ENCODE assay signal across 6 worm cellular contexts in the genomic region with DNA sequence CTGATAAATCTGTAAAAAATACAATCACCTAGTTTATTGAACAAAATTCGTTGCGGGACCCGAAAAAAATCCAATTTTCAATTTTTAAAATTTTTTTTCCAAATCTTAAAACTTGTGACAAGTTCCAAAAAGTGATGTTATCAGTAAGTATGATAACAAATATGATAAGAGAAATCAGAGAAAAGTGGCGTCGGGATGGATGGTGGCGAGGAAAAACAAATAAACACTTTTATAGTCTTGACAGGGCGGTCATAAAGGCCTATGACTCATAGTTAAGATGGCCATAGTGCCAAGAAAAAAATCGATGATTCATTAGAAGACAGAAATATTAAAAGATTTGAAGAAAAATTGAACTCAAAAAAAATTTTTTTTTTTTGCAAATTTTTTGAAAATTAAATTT.
TF ChIP-seq lines count a peak whose summit lies in the region.

No protein-coding gene starts in this region.

TF ChIP-seq in whole organism, L1 larva, 84 proteins besides CTCF, POLR2A, EP300 and RAD21 (continues in another document):
- TF ChIP-seq hlh-4 (tag; optimal IDR thresholded peaks at IDR 0.05; lab: Kevin White, UChicago) (no peak), ztf-4 (tag; optimal IDR thresholded peaks at IDR 0.05; lab: Kevin White, UChicago) (no peak), ztf-11 (tag; optimal IDR thresholded peaks at IDR 0.05; lab: Kevin White, UChicago) (no peak), Y116A8C.19 (tag; optimal IDR thresholded peaks at IDR 0.05; lab: Kevin White, UChicago; ENCODE audit: borderline replicate concordance) (no peak), ces-1 (GFP tag; optimal IDR thresholded peaks at IDR 0.05; lab: Kevin White, UChicago) (no peak), lin-35 (GFP tag; optimal IDR thresholded peaks at IDR 0.05; lab: Kevin White, UChicago) (peak in 1 of 2 experiments; percentile 44), lin-14 (GFP tag; optimal IDR thresholded peaks at IDR 0.05; lab: Kevin White, UChicago) (peak; percentile 58), fos-1 (tag; optimal IDR thresholded peaks at IDR 0.05; lab: Kevin White, UChicago) (peak; percentile 23), nhr-71 (tag; optimal IDR thresholded peaks at IDR 0.05; lab: Kevin White, UChicago) (peak; percentile 23), C34B4.2 (tag; optimal IDR thresholded peaks at IDR 0.05; lab: Kevin White, UChicago) (no peak), nhr-20 (tag; optimal IDR thresholded peaks at IDR 0.05; lab: Kevin White, UChicago) (peak; percentile 28), ceh-8 (GFP tag; optimal IDR thresholded peaks at IDR 0.05; lab: Kevin White, UChicago) (no peak), F16B12.6 (tag; optimal IDR thresholded peaks at IDR 0.05; lab: Kevin White, UChicago) (no peak), egl-13 (tag; optimal IDR thresholded peaks at IDR 0.05; lab: Kevin White, UChicago) (no peak)

TF ChIP-seq in whole organism, L2 larva, 48 proteins besides CTCF, POLR2A, EP300 and RAD21 (continues in another document):
- no peak for TF ChIP-seq unc-39 (tag; optimal IDR thresholded peaks at IDR 0.05; lab: Kevin White, UChicago)
- no peak for TF ChIP-seq unc-62 (GFP tag; optimal IDR thresholded peaks at IDR 0.05; lab: Kevin White, UChicago)
- no peak for TF ChIP-seq nhr-25 (tag; optimal IDR thresholded peaks at IDR 0.05; lab: Kevin White, UChicago)
- TF ChIP-seq aly-2 (tag; optimal IDR thresholded peaks at IDR 0.05; lab: Kevin White, UChicago), result no peak
- TF ChIP-seq mab-5 (tag; optimal IDR thresholded peaks at IDR 0.05; lab: Kevin White, UChicago), result no peak
- no peak for TF ChIP-seq lin-39 (tag; optimal IDR thresholded peaks at IDR 0.05; lab: Kevin White, UChicago)
- peak; percentile 2 for TF ChIP-seq crh-2 (tag; optimal IDR thresholded peaks at IDR 0.05; lab: Kevin White, UChicago)
- no peak for TF ChIP-seq nhr-23 (tag; optimal IDR thresholded peaks at IDR 0.05; lab: Kevin White, UChicago)
- TF ChIP-seq lin-11 (tag; optimal IDR thresholded peaks at IDR 0.05; lab: Kevin White, UChicago), result no peak
- TF ChIP-seq mbf-1 (tag; optimal IDR thresholded peaks at IDR 0.05; lab: Kevin White, UChicago), result no peak
- no peak for TF ChIP-seq nhr-12 (tag; optimal IDR thresholded peaks at IDR 0.05; lab: Kevin White, UChicago)
- peak; percentile 30 for TF ChIP-seq sma-9 (GFP tag; optimal IDR thresholded peaks at IDR 0.05; lab: Kevin White, UChicago)
- TF ChIP-seq sma-9 (tag; optimal IDR thresholded peaks at IDR 0.05; lab: Kevin White, UChicago), result no peak
- TF ChIP-seq nhr-129 (tag; optimal IDR thresholded peaks at IDR 0.05; lab: Kevin White, UChicago), result no peak
- TF ChIP-seq sma-3 (GFP tag; optimal IDR thresholded peaks at IDR 0.05; lab: Kevin White, UChicago), result peak; percentile 25
- TF ChIP-seq ama-1 (optimal IDR thresholded peaks at IDR 0.05; lab: Kevin White, UChicago), result no peak

TF ChIP-seq in whole organism, L3 larva, 47 proteins besides CTCF, POLR2A, EP300 and RAD21:
- TF ChIP-seq snpc-4 (tag; optimal IDR thresholded peaks at IDR 0.05; lab: Kevin White, UChicago) (peak; percentile 3), lsy-12 (tag; optimal IDR thresholded peaks at IDR 0.05; lab: Kevin White, UChicago) (no peak), elt-2 (tag; optimal IDR thresholded peaks at IDR 0.05; lab: Kevin White, UChicago) (peak; percentile 84), pqm-1 (tag; optimal IDR thresholded peaks at IDR 0.05; lab: Kevin White, UChicago) (peak; percentile 92), pha-4 (tag; optimal IDR thresholded peaks at IDR 0.05; lab: Kevin White, UChicago) (peak; percentile 87), jun-1 (tag; optimal IDR thresholded peaks at IDR 0.05; lab: Kevin White, UChicago) (peak; percentile 70), unc-39 (tag; optimal IDR thresholded peaks at IDR 0.05; lab: Kevin White, UChicago) (no peak), ceh-28 (tag; optimal IDR thresholded peaks at IDR 0.05; lab: Kevin White, UChicago) (no peak), nhr-237 (tag; optimal IDR thresholded peaks at IDR 0.05; lab: Kevin White, UChicago) (no peak), nhr-12 (tag; optimal IDR thresholded peaks at IDR 0.05; lab: Kevin White, UChicago) (no peak)
TF ChIP-seq in whole organism, L3 larva: peak in this region for 5.

TF ChIP-seq in whole organism, L4 larva, 104 proteins besides CTCF, POLR2A, EP300 and RAD21 (continues in another document):
- TF ChIP-seq duxl-1 (tag; optimal IDR thresholded peaks at IDR 0.05; lab: Kevin White, UChicago; ENCODE audit: poor library complexity) (no peak), dmd-6 (GFP tag; IDR thresholded peaks at IDR 0.05; lab: Robert Waterston, UW) (peak; percentile 47), dve-1 (tag; optimal IDR thresholded peaks at IDR 0.05; lab: Kevin White, UChicago; ENCODE audit: insufficient read depth) (peak; percentile 81), ZK546.5 (tag; optimal IDR thresholded peaks at IDR 0.05; lab: Kevin White, UChicago) (no peak), ceh-62 (tag; optimal IDR thresholded peaks at IDR 0.05; lab: Kevin White, UChicago) (no peak), madf-9 (GFP tag; conservative IDR thresholded peaks at IDR 0.05; lab: Robert Waterston, UW) (no peak), sdz-12 (GFP tag; optimal IDR thresholded peaks at IDR 0.05; lab: Kevin White, UChicago) (no peak), Y5F2A.4 (GFP tag; optimal IDR thresholded peaks at IDR 0.05; lab: Kevin White, UChicago) (no peak), snpc-4 (tag; optimal IDR thresholded peaks at IDR 0.05; lab: Kevin White, UChicago) (no peak), hmg-1.1 (GFP tag; IDR thresholded peaks at IDR 0.05; lab: Robert Waterston, UW) (no peak), ceh-20 (GFP tag; IDR thresholded peaks at IDR 0.05; lab: Robert Waterston, UW) (no peak), Y48G9A.11 (GFP tag; IDR thresholded peaks at IDR 0.05; lab: Robert Waterston, UW) (no peak), spr-3 (GFP tag; optimal IDR thresholded peaks at IDR 0.05; lab: Kevin White, UChicago) (no peak), nhr-111 (GFP tag; optimal IDR thresholded peaks at IDR 0.05; lab: Kevin White, UChicago) (no peak), daf-19 (GFP tag; conservative IDR thresholded peaks at IDR 0.05; lab: Robert Waterston, UW) (no peak), ceh-82 (tag; optimal IDR thresholded peaks at IDR 0.05; lab: Kevin White, UChicago) (no peak), lin-39 (tag; optimal IDR thresholded peaks at IDR 0.05; lab: Kevin White, UChicago) (no peak), egl-27 (tag; optimal IDR thresholded peaks at IDR 0.05; lab: Kevin White, UChicago) (no peak)

TF ChIP-seq in whole organism, late embryonic, 69 proteins besides CTCF, POLR2A, EP300 and RAD21:
- TF ChIP-seq K02D7.2 (tag; optimal IDR thresholded peaks at IDR 0.05; lab: Kevin White, UChicago) (no peak), pha-2 (tag; optimal IDR thresholded peaks at IDR 0.05; lab: Kevin White, UChicago) (no peak), elt-2 (tag; optimal IDR thresholded peaks at IDR 0.05; lab: Kevin White, UChicago) (peak; percentile 85), ceh-24 (tag; optimal IDR thresholded peaks at IDR 0.05; lab: Kevin White, UChicago) (no peak), hlh-30 (tag; optimal IDR thresholded peaks at IDR 0.05; lab: Kevin White, UChicago; ENCODE audit: insufficient read depth) (no peak), nfya-1 (tag; optimal IDR thresholded peaks at IDR 0.05; lab: Kevin White, UChicago) (no peak), ceh-22 (tag; optimal IDR thresholded peaks at IDR 0.05; lab: Kevin White, UChicago) (no peak)

TF ChIP-seq in whole organism, young adult, 124 proteins besides CTCF, POLR2A, EP300 and RAD21:
- TF ChIP-seq mel-28 (tag; optimal IDR thresholded peaks at IDR 0.05; lab: Kevin White, UChicago; ENCODE audit: borderline replicate concordance) (no peak), F49E8.2 (tag; optimal IDR thresholded peaks at IDR 0.05; lab: Kevin White, UChicago; ENCODE audit: insufficient read depth) (no peak), unc-62 (GFP tag; optimal IDR thresholded peaks at IDR 0.05; lab: Kevin White, UChicago) (peak; percentile 31), nhr-80 (tag; optimal IDR thresholded peaks at IDR 0.05; lab: Kevin White, UChicago) (peak; percentile 21), tbp1 (GFP tag; optimal IDR thresholded peaks at IDR 0.05; lab: Kevin White, UChicago) (no peak)
